Worm (Caenorhabditis elegans): ENCODE data around the gene spin-2.

ce11 chrIV:13046848-13047247 is 40.0 kb upstream of the spin-2 start, which contains the start of gene scl-9:
- TF ChIP-seq him-1 (tag; optimal IDR thresholded peaks at IDR 0.05) (no peak), dao-5 (tag; optimal IDR thresholded peaks at IDR 0.05) (no peak), W03F9.2 (tag; optimal IDR thresholded peaks at IDR 0.05) (no peak)
